Worm (Caenorhabditis elegans) whole organism, L2 larva: ENCODE measurements around the gene sup-18.

Experiments used
- egl-27 ChIP-seq: sonication (generic microtip); optimal IDR thresholded peaks from 3 replicates; lab custom pipeline; 2017; ENCODE audit warnings: missing biosample characterization, missing genetic modification reagents, missing genetic modification characterization
- lsy-2 ChIP-seq, 2 experiments: fragments of 150-350 bp in 1 of 2; sonication (generic microtip) in 1 of 2; optimal IDR thresholded peaks; 2 replicates each; lab custom pipeline; 2014 to 2017; ENCODE audit warnings: missing biosample characterization in 2 of 2, missing genetic modification characterization in 2 of 2
- nhr-10 ChIP-seq: sonication (generic microtip); optimal IDR thresholded peaks from 2 replicates; lab custom pipeline; 2017; ENCODE audit warnings: missing biosample characterization, missing genetic modification characterization
- nhr-129 ChIP-seq: fragments of 150-350 bp; optimal IDR thresholded peaks from 2 replicates; lab custom pipeline; 2014; ENCODE audit warnings: missing biosample characterization, missing genetic modification characterization
- nhr-25 ChIP-seq: fragments of 150-350 bp; sonication (generic microtip); optimal IDR thresholded peaks from 3 replicates; lab custom pipeline; 2014; ENCODE audit warnings: missing biosample characterization, missing genetic modification characterization
- nhr-6 ChIP-seq: fragments of 150-350 bp; optimal IDR thresholded peaks from 2 replicates; lab custom pipeline; 2014; ENCODE audit warnings: missing biosample characterization, missing genetic modification characterization
- ztf-4 ChIP-seq: fragments of 150-350 bp; optimal IDR thresholded peaks from 2 replicates; lab custom pipeline; 2014; ENCODE audit warnings: missing biosample characterization, missing genetic modification characterization

DNA sequence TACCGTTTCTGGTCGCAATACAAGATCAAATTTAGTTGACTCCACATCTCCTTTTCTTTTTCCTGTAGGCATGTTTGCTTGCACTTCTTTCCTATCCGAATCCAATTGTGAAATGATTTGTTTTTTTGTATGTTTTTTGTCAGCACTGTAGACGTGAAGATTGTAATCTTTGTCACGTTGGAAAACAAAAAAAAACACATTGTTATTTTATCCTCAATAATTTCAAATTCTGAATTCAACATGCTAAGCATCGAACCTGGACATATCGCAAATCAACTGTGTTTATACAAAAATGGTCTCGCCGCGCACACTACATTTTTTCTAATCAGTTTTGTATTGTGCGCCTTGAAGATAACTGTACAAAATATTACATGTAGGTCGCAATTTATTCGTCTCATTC lies 34.8 kb upstream of the sup-18 start, which contains the start of gene ZK688.12:
- TF ChIP-seq ztf-4 (tag; lab: Kevin White, UChicago) (no peak), nhr-6 (tag; lab: Kevin White, UChicago) (no peak), egl-27 (tag; lab: Kevin White, UChicago) (no peak), lsy-2 (tag; optimal IDR thresholded peaks at IDR 0.05; lab: Kevin White, UChicago) (no peak), nhr-10 (tag; lab: Kevin White, UChicago) (no peak), nhr-25 (tag; lab: Kevin White, UChicago) (no peak), nhr-129 (tag; lab: Kevin White, UChicago) (no peak)
